Worm (Caenorhabditis elegans) whole organism, L2 larva: ENCODE results near the gene T13H5.8.

Experiments
- ZK546.5 ChIP-seq: sonication (generic microtip); optimal IDR thresholded peaks from 2 replicates; lab custom pipeline; 2017; ENCODE audit warnings: missing biosample characterization, missing genetic modification characterization
- ama-1 ChIP-seq: fragments of 150-350 bp; optimal IDR thresholded peaks from 2 replicates; lab custom pipeline; 2018; ENCODE audit warnings: inconsistent platforms
- blmp-1 ChIP-seq: sonication (generic microtip); optimal IDR thresholded peaks from 2 replicates; lab custom pipeline; 2017; ENCODE audit warnings: missing genetic modification characterization, mild to moderate bottlenecking, missing compliant biosample characterization, antibody characterized with exemption, moderate library complexity; ENCODE audit not compliant: insufficient read depth
- elt-1 ChIP-seq: fragments of 150-350 bp; optimal IDR thresholded peaks from 2 replicates; lab custom pipeline; 2014; ENCODE audit warnings: missing biosample characterization, missing genetic modification characterization
- elt-3 ChIP-seq: sonication (generic microtip); optimal IDR thresholded peaks from 2 replicates; lab custom pipeline; 2017; ENCODE audit warnings: missing biosample characterization, missing genetic modification characterization
- gmeb-1 ChIP-seq: fragments of 150-350 bp; optimal IDR thresholded peaks from 2 replicates; lab custom pipeline; 2014; ENCODE audit warnings: missing biosample characterization, missing genetic modification characterization
- lin-13 ChIP-seq: fragments of 150-350 bp; optimal IDR thresholded peaks from 2 replicates; lab custom pipeline; 2014; ENCODE audit warnings: missing biosample characterization, missing genetic modification reagents, missing genetic modification characterization
- nhr-11 ChIP-seq: fragments of 150-350 bp; optimal IDR thresholded peaks from 2 replicates; lab custom pipeline; 2014; ENCODE audit warnings: missing biosample characterization, missing genetic modification characterization
- nhr-129 ChIP-seq: fragments of 150-350 bp; optimal IDR thresholded peaks from 2 replicates; lab custom pipeline; 2014; ENCODE audit warnings: missing biosample characterization, missing genetic modification characterization
- nhr-237 ChIP-seq: fragments of 150-350 bp; optimal IDR thresholded peaks from 2 replicates; lab custom pipeline; 2014; ENCODE audit warnings: missing biosample characterization, missing genetic modification characterization
- skn-1 ChIP-seq: sonication (generic microtip); optimal IDR thresholded peaks from 2 replicates; lab custom pipeline; 2017; ENCODE audit warnings: missing biosample characterization, missing genetic modification characterization
- snpc-4 ChIP-seq: fragments of 150-350 bp; optimal IDR thresholded peaks from 2 replicates; lab custom pipeline; 2014; ENCODE audit warnings: missing biosample characterization, missing genetic modification characterization
- unc-62 ChIP-seq: fragments of 150-350 bp; optimal IDR thresholded peaks from 2 replicates; lab custom pipeline; 2014; ENCODE audit warnings: missing biosample characterization, missing genetic modification reagents, missing genetic modification characterization
- ztf-11 ChIP-seq: sonication (generic microtip); optimal IDR thresholded peaks from 2 replicates; lab custom pipeline; 2017; ENCODE audit warnings: missing biosample characterization, missing genetic modification characterization

ce11 chrII:8506759-8507158 is 11.6 kb upstream of the T13H5.8 start:
- TF ChIP-seq elt-1 (no peak), gmeb-1 (no peak), skn-1 (tag; lab: Kevin White, UChicago) (no peak), elt-3 (tag; lab: Kevin White, UChicago) (no peak), ztf-11 (tag; lab: Kevin White, UChicago) (no peak), lin-13 (GFP tag; lab: Kevin White, UChicago) (no peak), ZK546.5 (no peak), nhr-129 (tag; lab: Kevin White, UChicago) (no peak), nhr-11 (no peak), ama-1 (lab: Kevin White, UChicago) (no peak), nhr-237 (tag; lab: Kevin White, UChicago) (no peak), snpc-4 (tag; lab: Kevin White, UChicago) (no peak), unc-62 (no peak), blmp-1 (tag; lab: Kevin White, UChicago) (no peak)
